Worm (Caenorhabditis elegans): ENCODE results near the gene W09C2.7.
A peak's percentile ranks its signal among the peaks of the same experiment; 100 is the strongest.

W09C2.7 gene

ce11 chrIV:9647789-9648361, 25.7 kb upstream of the W09C2.7 start, which contains the start of gene amph-1 (continued):
- TF ChIP-seq unc-62 (GFP tag; optimal IDR thresholded peaks at IDR 0.05 in 1 of 2) (peak in 1 of 2 experiments; percentile 76), unc-62 (tag; optimal IDR thresholded peaks at IDR 0.05) (no peak), R02D3.7 (tag; optimal IDR thresholded peaks at IDR 0.05) (no peak), ctbp-1 (GFP tag; IDR thresholded peaks at IDR 0.05) (no peak), ama-1 (optimal IDR thresholded peaks at IDR 0.05) (no peak), zip-2 (tag; optimal IDR thresholded peaks at IDR 0.05) (no peak), ceh-62 (tag; optimal IDR thresholded peaks at IDR 0.05) (no peak), nhr-6 (tag; optimal IDR thresholded peaks at IDR 0.05) (no peak), arid-1 (GFP tag; conservative IDR thresholded peaks at IDR 0.05) (no peak), nhr-28 (tag; optimal IDR thresholded peaks at IDR 0.05) (peak; percentile 56), hmg-1.1 (GFP tag; IDR thresholded peaks at IDR 0.05) (peak; percentile 44; the same call in 1 of the 2 replicates), daf-16 (GFP tag; optimal IDR thresholded peaks at IDR 0.05) (no peak), daf-16 (tag; optimal IDR thresholded peaks at IDR 0.05) (peak; percentile 19), ceh-82 (tag; optimal IDR thresholded peaks at IDR 0.05) (no peak), Y5F2A.4 (GFP tag; optimal IDR thresholded peaks at IDR 0.05) (no peak), mxl-2 (GFP tag; conservative IDR thresholded peaks at IDR 0.05) (no peak), Y105C5A.15 (GFP tag; IDR thresholded peaks at IDR 0.05) (no peak), nhr-102 (tag; optimal IDR thresholded peaks at IDR 0.05) (no peak), ceh-44 (GFP tag; IDR thresholded peaks at IDR 0.05) (no peak), ceh-28 (tag; optimal IDR thresholded peaks at IDR 0.05) (no peak), lin-29 (GFP tag; IDR thresholded peaks at IDR 0.05) (no peak), egl-43 (GFP tag; IDR thresholded peaks at IDR 0.05) (no peak), dve-1 (tag; optimal IDR thresholded peaks at IDR 0.05; ENCODE audit: insufficient read depth) (peak; percentile 66), pqm-1 (tag; optimal IDR thresholded peaks at IDR 0.05) (no peak), Y48G9A.11 (GFP tag; IDR thresholded peaks at IDR 0.05) (no peak), daf-19 (GFP tag; conservative IDR thresholded peaks at IDR 0.05) (no peak), nhr-237 (tag; optimal IDR thresholded peaks at IDR 0.05) (no peak), lin-39 (tag; optimal IDR thresholded peaks at IDR 0.05) (no peak), pha-4 (GFP tag; IDR thresholded peaks at IDR 0.05) (no peak), pha-4 (tag; optimal IDR thresholded peaks at IDR 0.05) (no peak), tag-97 (GFP tag; IDR thresholded peaks at IDR 0.05) (no peak), tra-1 (GFP tag; IDR thresholded peaks at IDR 0.05) (no peak), snpc-4 (tag; optimal IDR thresholded peaks at IDR 0.05) (no peak), fos-1 (tag; optimal IDR thresholded peaks at IDR 0.05) (no peak), nhr-77 (tag; optimal IDR thresholded peaks at IDR 0.05) (no peak), zfp-2 (tag; optimal IDR thresholded peaks at IDR 0.05) (no peak), mep-1 (tag; optimal IDR thresholded peaks at IDR 0.05) (peak; percentile 35), daf-8 (GFP tag; IDR thresholded peaks at IDR 0.05) (no peak), ceh-32 (tag; optimal IDR thresholded peaks at IDR 0.05; ENCODE audit: poor library complexity) (no peak), D1046.2 (GFP tag; IDR thresholded peaks at IDR 0.05) (no peak), lin-38 (GFP tag; IDR thresholded peaks at IDR 0.05) (no peak), ZK337.2 (GFP tag; IDR thresholded peaks at IDR 0.05) (no peak), mes-2 (tag; optimal IDR thresholded peaks at IDR 0.05; ENCODE audit: poor library complexity, severe bottlenecking) (no peak), zip-11 (GFP tag; IDR thresholded peaks at IDR 0.05) (no peak), gei-8 (GFP tag; optimal IDR thresholded peaks at IDR 0.05) (no peak), madf-5 (GFP tag; IDR thresholded peaks at IDR 0.05) (no peak), nhr-10 (tag; optimal IDR thresholded peaks at IDR 0.05) (no peak), nhr-25 (tag; optimal IDR thresholded peaks at IDR 0.05; ENCODE audit: borderline replicate concordance, insufficient read depth) (no peak), saeg-2 (GFP tag; IDR thresholded peaks at IDR 0.05) (no peak), snpc-1.2 (GFP tag; IDR thresholded peaks at IDR 0.05) (no peak), sdz-12 (GFP tag; optimal IDR thresholded peaks at IDR 0.05) (no peak), nhr-48 (tag; optimal IDR thresholded peaks at IDR 0.05) (no peak), dmd-6 (GFP tag; IDR thresholded peaks at IDR 0.05) (no peak)

Data from whole organism, L4 larva.